Fruit fly (Drosophila melanogaster) whole organism, embryonic: ENCODE data around the gene CG8369.
A peak's percentile ranks its signal among the peaks of the same experiment; 100 is the strongest.

ENCODE experiments used
- CG10959 ChIP-seq: fragments of 200-800 bp; sonication (Bioruptor generic); IDR thresholded peaks from 2 replicates; pipeline ENCODE4 v1.3.6; 2022; ENCODE audit warnings: missing biosample characterization, missing genetic modification characterization
- CG12104 ChIP-seq: fragments of 200-800 bp; sonication (Bioruptor generic); optimal IDR thresholded peaks from 3 replicates; lab custom pipeline; 2016; ENCODE audit warnings: missing biosample characterization, missing genetic modification characterization
- CG15601 ChIP-seq: fragments of 200-800 bp; sonication (Bioruptor generic); optimal IDR thresholded peaks from 3 replicates; lab custom pipeline; 2019; ENCODE audit warnings: missing biosample characterization, mild to moderate bottlenecking, missing genetic modification characterization, moderate library complexity
- CG6272 ChIP-seq: fragments of 200-800 bp; sonication (Bioruptor generic); IDR thresholded peaks from 2 replicates; pipeline ENCODE4 v1.3.6; 2022; ENCODE audit warnings: missing biosample characterization, missing genetic modification characterization
- luna ChIP-seq: fragments of 200-800 bp; sonication (Bioruptor generic); optimal IDR thresholded peaks from 2 replicates; lab custom pipeline; 2016; ENCODE audit warnings: missing biosample characterization, missing genetic modification characterization
- org-1 ChIP-seq: fragments of 200-800 bp; sonication (Bioruptor generic); optimal IDR thresholded peaks from 2 replicates; lab custom pipeline; 2017; ENCODE audit warnings: missing biosample characterization, missing genetic modification characterization
- phol ChIP-seq: fragments of 200-800 bp; sonication (Bioruptor generic); optimal IDR thresholded peaks from 3 replicates; lab custom pipeline; 2018; ENCODE audit warnings: missing biosample characterization, mild to moderate bottlenecking, missing genetic modification characterization, moderate library complexity
- rib ChIP-seq: fragments of 200-800 bp; sonication (Bioruptor generic); IDR thresholded peaks from 2 replicates; pipeline ENCODE4 v1.3.6; 2022; ENCODE audit warnings: missing biosample characterization, missing genetic modification characterization
- scrt ChIP-seq: fragments of 200-800 bp; sonication (Bioruptor generic); optimal IDR thresholded peaks from 2 replicates; lab custom pipeline; 2018; ENCODE audit warnings: missing biosample characterization, mild to moderate bottlenecking, missing genetic modification characterization, moderate library complexity

DNA sequence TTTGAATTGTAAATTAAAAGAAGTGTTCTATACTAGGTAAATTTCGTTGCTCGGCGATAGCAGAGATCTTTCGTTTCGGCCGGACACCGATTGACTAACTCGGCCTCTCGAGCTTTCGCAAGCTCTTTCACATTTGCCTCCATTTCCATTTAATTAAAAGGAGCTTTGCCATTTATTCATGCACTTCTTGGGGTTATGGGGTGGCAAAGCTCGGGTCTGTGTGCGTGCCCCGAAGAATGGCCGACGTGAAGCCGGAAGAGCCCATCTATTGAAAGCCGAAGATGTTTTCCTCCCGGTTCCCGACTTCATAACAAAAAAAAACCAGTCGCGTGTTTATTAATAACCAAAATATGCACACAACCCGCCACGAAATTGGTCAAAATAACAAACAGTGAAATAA, 21.9 kb upstream of the CG8369 start:
- peak; percentile 6 for TF ChIP-seq scrt
- TF ChIP-seq phol (tag; lab: Kevin White, UChicago), result no peak
- TF ChIP-seq CG10959 (GFP tag; lab: Robert Waterston, UW), result no peak
- TF ChIP-seq org-1 (GFP tag; lab: Kevin White, UChicago), result no peak
- no peak for TF ChIP-seq CG15601 (tag; lab: Kevin White, UChicago)
- TF ChIP-seq luna (GFP tag; lab: Kevin White, UChicago), result no peak
- TF ChIP-seq rib (GFP tag; lab: Robert Waterston, UW), result no peak
- TF ChIP-seq CG12104, result no peak
- TF ChIP-seq CG6272 (GFP tag; lab: Robert Waterston, UW), result no peak
